Fruit fly (Drosophila melanogaster) whole organism, embryonic: Measurements from ENCODE around the gene Pfdn2.

ENCODE experiments used
- ATbp ChIP-seq: fragments of 200-800 bp; sonication (Bioruptor generic); optimal IDR thresholded peaks from 2 replicates; lab custom pipeline; 2017; ENCODE audit warnings: missing biosample characterization, mild to moderate bottlenecking, missing genetic modification characterization, missing genetic modification reagents
- Aef1 ChIP-seq: fragments of 200-800 bp; sonication (Bioruptor generic); IDR thresholded peaks from 3 replicates; pipeline ENCODE4 v1.3.6; 2022; ENCODE audit warnings: missing biosample characterization, missing genetic modification characterization
- BEAF-32 ChIP-seq: fragments of 200-800 bp; sonication (Bioruptor generic); optimal IDR thresholded peaks from 3 replicates; lab custom pipeline; 2017; ENCODE audit warnings: missing biosample characterization, missing genetic modification characterization, mild to moderate bottlenecking, moderate library complexity, missing genetic modification reagents
- CG10321 ChIP-seq: fragments of 200-800 bp; sonication (Bioruptor generic); IDR thresholded peaks from 2 replicates; pipeline ENCODE4 v1.3.6; 2022; ENCODE audit warnings: missing biosample characterization, missing genetic modification characterization
- CG14050 ChIP-seq: fragments of 200-800 bp; sonication (Bioruptor generic); IDR thresholded peaks from 3 replicates; pipeline ENCODE4 v1.3.6; 2022; ENCODE audit warnings: missing biosample characterization, missing genetic modification characterization
- CG1529 ChIP-seq: fragments of 200-800 bp; sonication (Bioruptor generic); optimal IDR thresholded peaks from 3 replicates; lab custom pipeline; 2018; ENCODE audit warnings: missing biosample characterization, missing genetic modification characterization
- CG15479 ChIP-seq: fragments of 200-800 bp; sonication (Bioruptor generic); optimal IDR thresholded peaks from 3 replicates; lab custom pipeline; 2019; ENCODE audit warnings: missing biosample characterization, mild to moderate bottlenecking, missing genetic modification characterization, moderate library complexity
- CG15601 ChIP-seq: fragments of 200-800 bp; sonication (Bioruptor generic); optimal IDR thresholded peaks from 3 replicates; lab custom pipeline; 2019; ENCODE audit warnings: missing biosample characterization, mild to moderate bottlenecking, missing genetic modification characterization, moderate library complexity
- CG15696 ChIP-seq: fragments of 200-800 bp; sonication (Bioruptor generic); optimal IDR thresholded peaks from 2 replicates; lab custom pipeline; 2019; ENCODE audit warnings: missing biosample characterization, mild to moderate bottlenecking, missing genetic modification characterization, moderate library complexity
- CG31224 ChIP-seq: fragments of 200-800 bp; sonication (Bioruptor generic); IDR thresholded peaks from 2 replicates; pipeline ENCODE4 v1.3.6; 2022; ENCODE audit warnings: missing biosample characterization, missing genetic modification characterization
- CG33213 ChIP-seq: fragments of 200-800 bp; sonication (Bioruptor generic); optimal IDR thresholded peaks from 3 replicates; lab custom pipeline; 2016; ENCODE audit warnings: missing biosample characterization, missing genetic modification characterization
- CG34422 ChIP-seq: fragments of 200-800 bp; sonication (Bioruptor generic); IDR thresholded peaks from 3 replicates; pipeline ENCODE4 v1.3.6; 2022; ENCODE audit warnings: missing biosample characterization, missing genetic modification characterization
- CG3847 ChIP-seq: fragments of 200-800 bp; sonication (Bioruptor generic); IDR thresholded peaks from 2 replicates; pipeline ENCODE4 v1.3.6; 2022; ENCODE audit warnings: missing biosample characterization, missing genetic modification characterization
- CG4328 ChIP-seq: fragments of 200-800 bp; sonication (Bioruptor generic); optimal IDR thresholded peaks from 3 replicates; lab custom pipeline; 2017; ENCODE audit warnings: missing biosample characterization, missing genetic modification reagents, missing genetic modification characterization
- CG6254 ChIP-seq: fragments of 200-800 bp; sonication (Bioruptor generic); optimal IDR thresholded peaks from 3 replicates; lab custom pipeline; 2017; ENCODE audit warnings: mild to moderate bottlenecking, missing biosample characterization, missing genetic modification reagents, missing genetic modification characterization
- Fer1 ChIP-seq: fragments of 200-800 bp; sonication (Bioruptor generic); optimal IDR thresholded peaks from 2 replicates; lab custom pipeline; 2017; ENCODE audit warnings: missing biosample characterization, mild to moderate bottlenecking, missing genetic modification characterization
- Hr78 ChIP-seq, 2 experiments: fragments of 200-800 bp in 1 of 2; fragments of >200 bp in 1 of 2; sonication (Bioruptor generic) in 1 of 2; optimal IDR thresholded peaks; 2 replicates each; lab custom pipeline; 2017 to 2019; ENCODE audit warnings: missing biosample characterization in 2 of 2, missing genetic modification characterization in 2 of 2, mild to moderate bottlenecking in 1 of 2, moderate library complexity in 1 of 2
- Lhr ChIP-seq: fragments of 200-800 bp; sonication (Bioruptor generic); optimal IDR thresholded peaks from 3 replicates; lab custom pipeline; 2017; ENCODE audit warnings: mild to moderate bottlenecking, missing biosample characterization, missing genetic modification reagents, missing genetic modification characterization
- Max ChIP-seq: fragments of 200-800 bp; sonication (Bioruptor generic); optimal IDR thresholded peaks from 2 replicates; lab custom pipeline; 2016; ENCODE audit warnings: missing biosample characterization, mild to moderate bottlenecking, missing genetic modification characterization
- Myb ChIP-seq: fragments of 200-800 bp; sonication (Bioruptor generic); optimal IDR thresholded peaks from 2 replicates; lab custom pipeline; 2016; ENCODE audit warnings: missing biosample characterization, missing genetic modification characterization
- Opbp ChIP-seq: fragments of 200-800 bp; sonication (Bioruptor generic); IDR thresholded peaks from 3 replicates; pipeline ENCODE4 v1.3.6; 2022; ENCODE audit warnings: missing biosample characterization, missing genetic modification characterization; ENCODE audit not compliant: partially characterized antibody
- PHDP ChIP-seq: fragments of 200-800 bp; sonication (Bioruptor generic); optimal IDR thresholded peaks from 3 replicates; lab custom pipeline; 2018; ENCODE audit warnings: missing biosample characterization, mild to moderate bottlenecking, missing genetic modification characterization, moderate library complexity
- Poxn ChIP-seq: fragments of 200-800 bp; sonication (Bioruptor generic); IDR thresholded peaks from 2 replicates; pipeline ENCODE4 v1.3.6; 2022; ENCODE audit warnings: missing biosample characterization, missing genetic modification characterization
- Side ChIP-seq: fragments of 200-800 bp; sonication (Bioruptor generic); optimal IDR thresholded peaks from 2 replicates; lab custom pipeline; 2016; ENCODE audit warnings: missing biosample characterization, missing genetic modification characterization
- Spps ChIP-seq: fragments of 200-800 bp; sonication (Bioruptor generic); optimal IDR thresholded peaks from 2 replicates; lab custom pipeline; 2018; ENCODE audit warnings: missing biosample characterization, mild to moderate bottlenecking, missing genetic modification characterization
- Tbp ChIP-seq: fragments of >200 bp; optimal IDR thresholded peaks from 2 replicates; lab custom pipeline; 2018; ENCODE audit warnings: missing biosample characterization, missing genetic modification characterization
- ab ChIP-seq: fragments of 200-800 bp; sonication (Bioruptor generic); optimal IDR thresholded peaks from 2 replicates; lab custom pipeline; 2016; ENCODE audit warnings: missing biosample characterization, missing genetic modification characterization
- ato ChIP-seq: fragments of 200-800 bp; sonication (Bioruptor generic); IDR thresholded peaks from 2 replicates; pipeline ENCODE4 v1.3.6; 2022; ENCODE audit warnings: missing biosample characterization, missing genetic modification characterization; ENCODE audit not compliant: partially characterized antibody
- crp ChIP-seq, 2 experiments: fragments of 200-800 bp; sonication (Bioruptor generic); optimal IDR thresholded peaks; 2 replicates in 1 of 2; 3 replicates in 1 of 2; lab custom pipeline; 2017; ENCODE audit warnings: missing biosample characterization in 2 of 2, missing genetic modification characterization in 2 of 2, mild to moderate bottlenecking in 1 of 2, moderate library complexity in 1 of 2
- da ChIP-seq: fragments of 200-800 bp; sonication (Bioruptor generic); optimal IDR thresholded peaks from 2 replicates; lab custom pipeline; 2016; ENCODE audit warnings: missing biosample characterization, missing genetic modification characterization
- fd3F ChIP-seq: fragments of 200-800 bp; sonication (Bioruptor generic); optimal IDR thresholded peaks from 2 replicates; lab custom pipeline; 2018; ENCODE audit warnings: missing biosample characterization, mild to moderate bottlenecking, missing genetic modification characterization, moderate library complexity
- fru ChIP-seq: fragments of >200 bp; optimal IDR thresholded peaks from 2 replicates; lab custom pipeline; 2017
- gem ChIP-seq: fragments of 200-800 bp; sonication (Bioruptor generic); optimal IDR thresholded peaks from 2 replicates; lab custom pipeline; 2019; ENCODE audit warnings: missing biosample characterization, mild to moderate bottlenecking, missing genetic modification characterization, moderate library complexity
- ind ChIP-seq: fragments of 200-800 bp; sonication (Bioruptor generic); optimal IDR thresholded peaks from 3 replicates; lab custom pipeline; 2016; ENCODE audit warnings: missing biosample characterization, missing genetic modification characterization
- jigr1 ChIP-seq: fragments of 200-800 bp; sonication (Bioruptor generic); IDR thresholded peaks from 3 replicates; pipeline ENCODE4 v1.3.6; 2022; ENCODE audit warnings: missing biosample characterization, missing genetic modification characterization
- lov ChIP-seq, 2 experiments: fragments of 200-800 bp in 1 of 2; fragments of >200 bp in 1 of 2; sonication (Bioruptor generic) in 1 of 2; IDR thresholded peaks in 1 of 2; optimal IDR thresholded peaks in 1 of 2; 2 replicates in 1 of 2; 3 replicates in 1 of 2; pipeline versions ENCODE4 v1.3.6 to Lab custom; 2017 to 2022; ENCODE audit warnings: missing biosample characterization in 1 of 2, missing genetic modification characterization in 1 of 2
- peb ChIP-seq: fragments of 200-800 bp; sonication (Bioruptor generic); IDR thresholded peaks from 2 replicates; pipeline ENCODE4 v1.3.6; 2022; ENCODE audit warnings: missing biosample characterization, missing genetic modification characterization
- pnt ChIP-seq: fragments of 200-800 bp; sonication (Bioruptor generic); optimal IDR thresholded peaks from 3 replicates; lab custom pipeline; 2016; ENCODE audit warnings: missing biosample characterization, missing genetic modification characterization
- pzg ChIP-seq: fragments of 200-800 bp; sonication (Bioruptor generic); optimal IDR thresholded peaks from 3 replicates; lab custom pipeline; 2018; ENCODE audit warnings: missing biosample characterization, mild to moderate bottlenecking, missing genetic modification characterization, moderate library complexity
- rib ChIP-seq: fragments of 200-800 bp; sonication (Bioruptor generic); IDR thresholded peaks from 2 replicates; pipeline ENCODE4 v1.3.6; 2022; ENCODE audit warnings: missing biosample characterization, missing genetic modification characterization
- row ChIP-seq: fragments of 200-800 bp; sonication (Bioruptor generic); IDR thresholded peaks from 3 replicates; pipeline ENCODE4 v1.3.6; 2022; ENCODE audit warnings: missing biosample characterization, missing genetic modification characterization
- sens ChIP-seq: fragments of 200-800 bp; sonication (Bioruptor generic); peaks from one replicate; lab custom pipeline; 2016; ENCODE audit warnings: missing biosample characterization, missing genetic modification characterization
- shn ChIP-seq: fragments of 200-800 bp; sonication (Bioruptor generic); optimal IDR thresholded peaks from 3 replicates; lab custom pipeline; 2016; ENCODE audit warnings: missing biosample characterization, missing genetic modification characterization
- sima ChIP-seq: fragments of 200-800 bp; sonication (Bioruptor generic); optimal IDR thresholded peaks from 2 replicates; lab custom pipeline; 2016; ENCODE audit warnings: missing biosample characterization, missing genetic modification characterization
- slbo ChIP-seq: fragments of 200-800 bp; sonication (Bioruptor generic); IDR thresholded peaks from 2 replicates; pipeline ENCODE4 v1.3.6; 2022; ENCODE audit warnings: missing biosample characterization, missing genetic modification characterization
- so ChIP-seq: fragments of 200-800 bp; sonication (Bioruptor generic); IDR thresholded peaks from 3 replicates; pipeline ENCODE4 v1.3.6; 2022; ENCODE audit warnings: missing biosample characterization, missing genetic modification characterization
- sob ChIP-seq: fragments of 200-800 bp; sonication (Bioruptor generic); IDR thresholded peaks from 2 replicates; pipeline ENCODE4 v1.3.6; 2022; ENCODE audit warnings: missing biosample characterization, missing genetic modification characterization
- tio ChIP-seq: fragments of 200-800 bp; sonication (Bioruptor generic); optimal IDR thresholded peaks from 2 replicates; lab custom pipeline; 2017; ENCODE audit warnings: missing biosample characterization, missing genetic modification characterization, inconsistent platforms
- usp ChIP-seq: fragments of >200 bp; optimal IDR thresholded peaks from 2 replicates; lab custom pipeline; 2017; ENCODE audit warnings: missing biosample characterization, missing genetic modification characterization
- vfl ChIP-seq: fragments of 200-800 bp; sonication (Bioruptor generic); optimal IDR thresholded peaks from 2 replicates; lab custom pipeline; 2016; ENCODE audit warnings: missing biosample characterization, missing genetic modification characterization

Gene Pfdn2

dm6 chr3L:11084557-11085231 lies 10.5 kb upstream of the Pfdn2 start (continued):
- peak; percentile 93 for TF ChIP-seq Lhr (GFP tag; lab: Kevin White, UChicago)
- TF ChIP-seq ab (GFP tag; lab: Kevin White, UChicago) = peak; percentile 86
- TF ChIP-seq Tbp (GFP tag; lab: Kevin White, UChicago) = no peak
- peak; percentile 81 for TF ChIP-seq Myb (GFP tag; lab: Kevin White, UChicago)
- peak; percentile 95 for TF ChIP-seq tio
- TF ChIP-seq PHDP = peak; percentile 97
- TF ChIP-seq CG15696 (tag; lab: Kevin White, UChicago) = peak; percentile 93
- peak; percentile 94 for TF ChIP-seq Aef1 (GFP tag; lab: Robert Waterston, UW)
- TF ChIP-seq CG15479 (GFP tag; lab: Kevin White, UChicago) = peak; percentile 69
- peak; percentile 96 for TF ChIP-seq pnt (GFP tag; lab: Kevin White, UChicago)
- TF ChIP-seq peb = peak; percentile 91
- peak; percentile 94 for TF ChIP-seq ind (GFP tag; lab: Kevin White, UChicago)
- peak; percentile 90 for TF ChIP-seq CG3847 (GFP tag; lab: Robert Waterston, UW)
- TF ChIP-seq CG14050 (GFP tag; lab: Robert Waterston, UW) = peak; percentile 93
- TF ChIP-seq sob (GFP tag; lab: Robert Waterston, UW) = peak; percentile 95
- TF ChIP-seq CG1529 = peak; percentile 97
- peak; percentile 97 for TF ChIP-seq row (GFP tag; lab: Robert Waterston, UW)
- TF ChIP-seq vfl = peak; percentile 76
- TF ChIP-seq usp (GFP tag; lab: Kevin White, UChicago) = no peak
- TF ChIP-seq Max (GFP tag; lab: Kevin White, UChicago) = peak; percentile 96
- TF ChIP-seq CG33213 = peak; percentile 96
- TF ChIP-seq jigr1 = peak; percentile 87
- peak; percentile 82 for TF ChIP-seq CG4328
- peak; percentile 80 for TF ChIP-seq CG31224
- no peak for TF ChIP-seq lov (optimal IDR thresholded peaks at IDR 0.05; lab: Kevin White, UChicago)
- peak; percentile 97 for TF ChIP-seq lov (GFP tag; IDR thresholded peaks at IDR 0.05; lab: Robert Waterston, UW)
- peak; percentile 89 for TF ChIP-seq fd3F (GFP tag; lab: Kevin White, UChicago)
- peak; percentile 97 for TF ChIP-seq Side (GFP tag; lab: Kevin White, UChicago)
- peak; percentile 98 for TF ChIP-seq gem (tag; lab: Kevin White, UChicago)
- peak in 1 of 2 experiments; percentile 91 for TF ChIP-seq Hr78 (GFP tag; optimal IDR thresholded peaks at IDR 0.05; lab: Kevin White, UChicago)
- TF ChIP-seq slbo = peak; percentile 92
- TF ChIP-seq pzg (GFP tag; lab: Kevin White, UChicago) = no peak
- TF ChIP-seq so (GFP tag; lab: Robert Waterston, UW) = peak; percentile 97
- peak; percentile 95 for TF ChIP-seq ATbp
- TF ChIP-seq sens (GFP tag; lab: Kevin White, UChicago) = peak; percentile 100
- no peak for TF ChIP-seq ato (GFP tag; lab: Robert Waterston, UW)
- peak; percentile 92 for TF ChIP-seq shn
- peak; percentile 5 for TF ChIP-seq BEAF-32 (GFP tag; lab: Kevin White, UChicago)
- no peak for TF ChIP-seq Opbp (GFP tag; lab: Robert Waterston, UW)
- TF ChIP-seq CG15601 (tag; lab: Kevin White, UChicago) = peak; percentile 98
- TF ChIP-seq rib (GFP tag; lab: Robert Waterston, UW) = peak; percentile 89
- no peak for TF ChIP-seq fru (lab: Kevin White, UChicago)
- TF ChIP-seq crp (GFP tag; optimal IDR thresholded peaks at IDR 0.05; lab: Kevin White, UChicago) = peak in 1 of 2 experiments; percentile 63
- peak; percentile 53; the same call in 1 of the 2 replicates for TF ChIP-seq Poxn (GFP tag; lab: Robert Waterston, UW)
- TF ChIP-seq CG34422 (GFP tag; lab: Robert Waterston, UW) = peak; percentile 97
- TF ChIP-seq CG6254 (GFP tag; lab: Kevin White, UChicago) = peak; percentile 96
- TF ChIP-seq Fer1 (GFP tag; lab: Kevin White, UChicago) = peak; percentile 94
- peak; percentile 96 for TF ChIP-seq Spps (tag; lab: Kevin White, UChicago)
- TF ChIP-seq sima (GFP tag; lab: Kevin White, UChicago) = peak; percentile 91
- peak; percentile 93 for TF ChIP-seq da (GFP tag; lab: Kevin White, UChicago)
- TF ChIP-seq CG10321 = peak; percentile 81
